Fruit fly (Drosophila melanogaster) S2 (cell line): ENCODE measurements around the gene Uch-L5R.

Experiments used
- CG8478 ChIP-seq: fragments of >200 bp; optimal IDR thresholded peaks from 2 replicates; lab custom pipeline; 2018
- CTCF ChIP-seq, 2 experiments: fragments of >200 bp; optimal IDR thresholded peaks; 2 replicates each; lab custom pipeline; 2018

- TF ChIP-seq CTCF (optimal IDR thresholded peaks at IDR 0.05; lab: Kevin White, UChicago) (peak in 1 of 2 experiments; percentile 54), CG8478 (lab: Kevin White, UChicago) (no peak)
Measured at dm6 chrX:12104219-12104618, 47.8 kb upstream of the Uch-L5R start.
